Fruit fly (Drosophila melanogaster) whole organism, embryonic: ENCODE results near the gene CG34134.

Experiments
- Atf3 ChIP-seq: fragments of 200-800 bp; sonication (Bioruptor generic); optimal IDR thresholded peaks from 3 replicates; lab custom pipeline; 2016; ENCODE audit warnings: missing biosample characterization, missing genetic modification characterization
- B-H2 ChIP-seq: fragments of 200-800 bp; sonication (Bioruptor generic); optimal IDR thresholded peaks from 2 replicates; lab custom pipeline; 2018; ENCODE audit warnings: missing biosample characterization, mild to moderate bottlenecking, missing genetic modification characterization
- CG11723 ChIP-seq: fragments of 200-800 bp; sonication (Bioruptor generic); optimal IDR thresholded peaks from 2 replicates; lab custom pipeline; 2017; ENCODE audit warnings: missing biosample characterization, mild to moderate bottlenecking, missing genetic modification characterization
- CG12236 ChIP-seq: fragments of 200-800 bp; sonication (Bioruptor generic); optimal IDR thresholded peaks from 2 replicates; lab custom pipeline; 2016; ENCODE audit warnings: missing biosample characterization, missing genetic modification characterization
- CG1233 ChIP-seq: fragments of 200-800 bp; sonication (Bioruptor generic); optimal IDR thresholded peaks from 4 replicates; lab custom pipeline; 2018; ENCODE audit warnings: missing biosample characterization, mild to moderate bottlenecking, missing genetic modification characterization
- CG14710 ChIP-seq: fragments of 200-800 bp; sonication (Bioruptor generic); optimal IDR thresholded peaks from 3 replicates; lab custom pipeline; 2019; ENCODE audit warnings: missing biosample characterization, mild to moderate bottlenecking, missing genetic modification characterization, moderate library complexity
- CG15479 ChIP-seq: fragments of 200-800 bp; sonication (Bioruptor generic); optimal IDR thresholded peaks from 3 replicates; lab custom pipeline; 2019; ENCODE audit warnings: missing biosample characterization, mild to moderate bottlenecking, missing genetic modification characterization, moderate library complexity
- CG16863 ChIP-seq: fragments of 200-800 bp; sonication (Bioruptor generic); optimal IDR thresholded peaks from 3 replicates; lab custom pipeline; 2016; ENCODE audit warnings: missing biosample characterization, missing genetic modification characterization
- CG18011 ChIP-seq: fragments of 200-800 bp; sonication (Bioruptor generic); optimal IDR thresholded peaks from 2 replicates; lab custom pipeline; 2017; ENCODE audit warnings: missing biosample characterization, missing genetic modification characterization, mild to moderate bottlenecking, moderate library complexity, missing genotype
- CG18764 ChIP-seq: fragments of 200-800 bp; sonication (Bioruptor generic); optimal IDR thresholded peaks from 3 replicates; lab custom pipeline; 2016; ENCODE audit warnings: missing biosample characterization, missing genetic modification characterization
- CG2678 ChIP-seq: fragments of 200-800 bp; sonication (Bioruptor generic); optimal IDR thresholded peaks from 3 replicates; lab custom pipeline; 2019; ENCODE audit warnings: missing biosample characterization, mild to moderate bottlenecking, missing genetic modification characterization, moderate library complexity
- CG2712 ChIP-seq: fragments of 200-800 bp; optimal IDR thresholded peaks from 3 replicates; lab custom pipeline; 2019; ENCODE audit warnings: missing biosample characterization, mild to moderate bottlenecking, missing genetic modification characterization, moderate library complexity
- CG31441 ChIP-seq: fragments of 200-800 bp; sonication (Bioruptor generic); IDR thresholded peaks from 2 replicates; pipeline ENCODE4 v1.3.6; 2022; ENCODE audit warnings: missing biosample characterization, missing genetic modification characterization
- CG33213 ChIP-seq: fragments of 200-800 bp; sonication (Bioruptor generic); optimal IDR thresholded peaks from 3 replicates; lab custom pipeline; 2016; ENCODE audit warnings: missing biosample characterization, missing genetic modification characterization
- CG3407 ChIP-seq: fragments of 200-800 bp; sonication (Bioruptor generic); optimal IDR thresholded peaks from 2 replicates; lab custom pipeline; 2018; ENCODE audit warnings: missing biosample characterization, mild to moderate bottlenecking, missing genetic modification characterization
- CG43689 ChIP-seq: fragments of 200-800 bp; sonication (Bioruptor generic); IDR thresholded peaks from 2 replicates; pipeline ENCODE4 v1.3.6; 2022; ENCODE audit warnings: missing biosample characterization, missing genetic modification characterization
- CG5180 ChIP-seq: fragments of 200-800 bp; sonication (Bioruptor generic); optimal IDR thresholded peaks from 3 replicates; lab custom pipeline; 2017; ENCODE audit warnings: missing biosample characterization, missing genetic modification characterization, mild to moderate bottlenecking, moderate library complexity, missing genetic modification reagents
- D19B ChIP-seq: fragments of 200-800 bp; sonication (Bioruptor generic); optimal IDR thresholded peaks from 2 replicates; lab custom pipeline; 2017; ENCODE audit warnings: missing biosample characterization, mild to moderate bottlenecking, missing genetic modification characterization
- Dek ChIP-seq: fragments of 200-800 bp; sonication (Bioruptor generic); optimal IDR thresholded peaks from 3 replicates; lab custom pipeline; 2019; ENCODE audit warnings: missing biosample characterization, mild to moderate bottlenecking, missing genetic modification characterization, moderate library complexity
- Dll ChIP-seq: fragments of 200-800 bp; sonication (Bioruptor generic); IDR thresholded peaks from 4 replicates; pipeline ENCODE4 v1.3.6; 2022; ENCODE audit warnings: missing biosample characterization, missing genetic modification characterization; ENCODE audit not compliant: partially characterized antibody
- Ets65A ChIP-seq: fragments of 200-800 bp; sonication (Bioruptor generic); peaks from one replicate; lab custom pipeline; 2016; ENCODE audit warnings: missing biosample characterization, missing genetic modification characterization
- Ets97D ChIP-seq: fragments of 200-800 bp; sonication (Bioruptor generic); optimal IDR thresholded peaks from 3 replicates; lab custom pipeline; 2016; ENCODE audit warnings: missing biosample characterization, missing genetic modification characterization
- HLH4C ChIP-seq: fragments of 200-800 bp; sonication (Bioruptor generic); IDR thresholded peaks from 3 replicates; pipeline ENCODE4 v1.3.6; 2022; ENCODE audit warnings: missing biosample characterization, missing genetic modification characterization; ENCODE audit not compliant: partially characterized antibody
- HmgD ChIP-seq: fragments of 200-800 bp; sonication (Bioruptor generic); optimal IDR thresholded peaks from 3 replicates; lab custom pipeline; 2016; ENCODE audit warnings: missing biosample characterization, missing genetic modification characterization
- MESR4 ChIP-seq: fragments of 200-800 bp; sonication (Bioruptor generic); optimal IDR thresholded peaks from 2 replicates; lab custom pipeline; 2018; ENCODE audit warnings: missing biosample characterization, mild to moderate bottlenecking, missing genetic modification characterization, moderate library complexity
- Sry-δ ChIP-seq: fragments of 200-800 bp; sonication (Bioruptor generic); optimal IDR thresholded peaks from 2 replicates; lab custom pipeline; 2016; ENCODE audit warnings: missing biosample characterization, missing genetic modification characterization
- TFAM ChIP-seq: fragments of 200-800 bp; sonication (Bioruptor generic); optimal IDR thresholded peaks from 2 replicates; lab custom pipeline; 2017; ENCODE audit warnings: missing biosample characterization, missing genetic modification characterization, inconsistent platforms
- ato ChIP-seq: fragments of 200-800 bp; sonication (Bioruptor generic); IDR thresholded peaks from 2 replicates; pipeline ENCODE4 v1.3.6; 2022; ENCODE audit warnings: missing biosample characterization, missing genetic modification characterization; ENCODE audit not compliant: partially characterized antibody
- bcd ChIP-seq: fragments of 200-800 bp; sonication (Bioruptor generic); optimal IDR thresholded peaks from 2 replicates; lab custom pipeline; 2017; ENCODE audit warnings: missing biosample characterization, mild to moderate bottlenecking, missing genetic modification characterization
- br ChIP-seq: fragments of >200 bp; optimal IDR thresholded peaks from 2 replicates; lab custom pipeline; 2017
- chm ChIP-seq: fragments of 200-800 bp; sonication (Bioruptor generic); IDR thresholded peaks from 2 replicates; pipeline ENCODE4 v1.3.6; 2022; ENCODE audit warnings: missing biosample characterization, missing genetic modification characterization
- disco-r ChIP-seq: fragments of 200-800 bp; sonication (Bioruptor generic); optimal IDR thresholded peaks from 2 replicates; lab custom pipeline; 2016; ENCODE audit warnings: missing biosample characterization, missing genetic modification characterization
- dm ChIP-seq: fragments of 200-800 bp; sonication (Bioruptor generic); optimal IDR thresholded peaks from 3 replicates; lab custom pipeline; 2016; ENCODE audit warnings: missing biosample characterization, missing genetic modification characterization
- dysf ChIP-seq: fragments of 200-800 bp; sonication (Bioruptor generic); IDR thresholded peaks from 3 replicates; pipeline ENCODE4 v1.3.6; 2022; ENCODE audit warnings: missing biosample characterization, missing genetic modification characterization
- gem ChIP-seq: fragments of 200-800 bp; sonication (Bioruptor generic); optimal IDR thresholded peaks from 2 replicates; lab custom pipeline; 2019; ENCODE audit warnings: missing biosample characterization, mild to moderate bottlenecking, missing genetic modification characterization, moderate library complexity
- hth ChIP-seq: fragments of >200 bp; optimal IDR thresholded peaks from 2 replicates; lab custom pipeline; 2017; ENCODE audit warnings: inconsistent platforms
- jigr1 ChIP-seq: fragments of 200-800 bp; sonication (Bioruptor generic); IDR thresholded peaks from 3 replicates; pipeline ENCODE4 v1.3.6; 2022; ENCODE audit warnings: missing biosample characterization, missing genetic modification characterization
- ken ChIP-seq: fragments of 200-800 bp; sonication (Bioruptor generic); IDR thresholded peaks from 3 replicates; pipeline ENCODE4 v1.3.6; 2022; ENCODE audit warnings: missing biosample characterization, missing genetic modification characterization
- lmd ChIP-seq: fragments of 200-800 bp; sonication (Bioruptor generic); IDR thresholded peaks from 2 replicates; pipeline ENCODE4 v1.3.6; 2022; ENCODE audit warnings: missing biosample characterization, missing genetic modification characterization
- maf-S ChIP-seq: fragments of 200-800 bp; sonication (Bioruptor generic); optimal IDR thresholded peaks from 2 replicates; lab custom pipeline; 2016; ENCODE audit warnings: missing biosample characterization, missing genetic modification characterization
- pita ChIP-seq: fragments of 200-800 bp; sonication (Bioruptor generic); optimal IDR thresholded peaks from 2 replicates; lab custom pipeline; 2017; ENCODE audit warnings: missing biosample characterization, mild to moderate bottlenecking, missing genetic modification characterization
- psq ChIP-seq: fragments of 200-800 bp; sonication (Bioruptor generic); optimal IDR thresholded peaks from 2 replicates; lab custom pipeline; 2017; ENCODE audit warnings: missing biosample characterization, missing genetic modification characterization
- ranshi ChIP-seq: fragments of 200-800 bp; sonication (Bioruptor generic); IDR thresholded peaks from 2 replicates; pipeline ENCODE4 v1.3.6; 2022; ENCODE audit warnings: missing biosample characterization, missing genetic modification characterization
- run ChIP-seq: fragments of 200-800 bp; sonication (Bioruptor generic); optimal IDR thresholded peaks from 3 replicates; lab custom pipeline; 2018; ENCODE audit warnings: missing biosample characterization, mild to moderate bottlenecking, missing genetic modification characterization
- sens ChIP-seq: fragments of 200-800 bp; sonication (Bioruptor generic); peaks from one replicate; lab custom pipeline; 2016; ENCODE audit warnings: missing biosample characterization, missing genetic modification characterization
- slou ChIP-seq: fragments of 200-800 bp; sonication (Bioruptor generic); optimal IDR thresholded peaks from 3 replicates; lab custom pipeline; 2016; ENCODE audit warnings: missing biosample characterization, missing genetic modification characterization
- sna ChIP-seq: fragments of 200-800 bp; sonication (Bioruptor generic); IDR thresholded peaks from 2 replicates; pipeline ENCODE4 v1.3.6; 2022; ENCODE audit warnings: missing biosample characterization, missing genetic modification characterization; ENCODE audit not compliant: partially characterized antibody
- usp ChIP-seq: fragments of >200 bp; optimal IDR thresholded peaks from 2 replicates; lab custom pipeline; 2017; ENCODE audit warnings: missing biosample characterization, missing genetic modification characterization
- wor ChIP-seq: fragments of 200-800 bp; sonication (Bioruptor generic); IDR thresholded peaks from 2 replicates; pipeline ENCODE4 v1.3.6; 2022; ENCODE audit warnings: missing biosample characterization, missing genetic modification characterization

The CG34134 gene

DNA sequence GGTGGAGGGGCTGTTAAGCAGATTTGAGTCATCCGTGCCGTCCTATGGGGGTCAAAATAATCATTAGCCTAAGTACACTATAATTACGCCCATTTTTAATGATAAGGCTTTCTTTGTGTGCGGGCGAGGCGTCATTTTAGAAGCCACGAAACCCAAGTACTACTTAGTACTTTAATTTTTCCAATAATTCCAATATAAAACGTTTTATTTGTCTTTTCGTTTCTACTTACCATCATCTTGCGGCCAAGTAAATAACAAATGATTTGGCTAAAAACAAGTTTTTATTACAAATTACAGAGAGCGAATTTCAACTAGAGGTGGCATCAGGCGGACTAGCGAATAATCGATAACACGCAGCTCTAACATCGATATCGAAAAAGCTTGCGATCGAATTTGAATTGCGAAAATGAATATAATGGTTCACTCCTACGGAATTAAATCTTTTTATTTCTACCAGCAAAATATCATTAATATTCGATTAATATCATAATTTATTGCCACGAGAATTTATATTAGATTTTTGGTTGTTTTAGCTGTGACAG is 29.9 kb upstream of the CG34134 start, which contains the start of gene Snx6 (continued):
- TF ChIP-seq Dek (tag; lab: Kevin White, UChicago) (no peak), slou (GFP tag; lab: Kevin White, UChicago) (no peak), usp (GFP tag; lab: Kevin White, UChicago) (no peak), CG15479 (GFP tag; lab: Kevin White, UChicago) (no peak), CG12236 (GFP tag; lab: Kevin White, UChicago) (no peak), CG18764 (GFP tag; lab: Kevin White, UChicago) (no peak), Ets65A (GFP tag; lab: Kevin White, UChicago) (no peak), CG11723 (GFP tag; lab: Kevin White, UChicago) (no peak), lmd (GFP tag; lab: Robert Waterston, UW) (no peak), Dll (GFP tag; lab: Robert Waterston, UW) (peak; percentile 85), hth (no peak), B-H2 (GFP tag; lab: Kevin White, UChicago) (no peak), CG2712 (tag; lab: Kevin White, UChicago) (no peak), Sry-δ (peak; percentile 87), dysf (GFP tag; lab: Robert Waterston, UW) (no peak), run (no peak), CG3407 (GFP tag; lab: Kevin White, UChicago) (no peak), MESR4 (GFP tag; lab: Kevin White, UChicago) (peak; percentile 50), wor (GFP tag; lab: Robert Waterston, UW) (no peak), disco-r (GFP tag; lab: Kevin White, UChicago) (no peak), bcd (GFP tag; lab: Kevin White, UChicago) (no peak), CG14710 (tag; lab: Kevin White, UChicago) (peak; percentile 12), CG5180 (GFP tag; lab: Kevin White, UChicago) (no peak), Ets97D (GFP tag; lab: Kevin White, UChicago) (no peak)

DNA sequence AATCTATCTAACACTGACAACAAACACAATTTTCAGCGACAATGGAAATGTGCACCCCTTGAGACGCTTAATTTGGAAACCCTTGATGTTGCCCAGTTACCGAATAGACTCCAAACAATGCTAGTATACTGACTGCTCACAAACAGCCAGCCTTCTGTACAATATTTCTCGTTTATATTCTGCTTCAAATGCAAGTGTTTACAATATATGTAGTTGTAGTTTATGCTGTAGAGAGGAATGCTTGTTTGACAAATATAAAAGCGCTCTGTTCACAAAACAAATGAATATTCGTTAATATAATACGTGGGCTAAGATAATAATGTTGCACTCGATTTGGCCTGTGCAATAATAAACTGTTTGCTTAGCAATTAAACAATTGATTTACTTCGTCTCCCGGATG is 27.3 kb upstream of the CG34134 start, which contains the start of gene CG8292:
Gene CG8292 (minus strand): TSS at position 101 of the 400 bp plus-strand sequence.
- TF ChIP-seq maf-S (GFP tag; lab: Kevin White, UChicago) (no peak), sna (GFP tag; lab: Robert Waterston, UW) (no peak), CG1233 (GFP tag; lab: Kevin White, UChicago) (no peak), CG16863 (GFP tag; lab: Kevin White, UChicago) (no peak), CG31441 (GFP tag; lab: Robert Waterston, UW) (no peak), pita (GFP tag; lab: Kevin White, UChicago) (no peak), sens (no peak), dm (GFP tag; lab: Kevin White, UChicago) (no peak), CG2678 (tag; lab: Kevin White, UChicago) (no peak), psq (GFP tag; lab: Kevin White, UChicago) (no peak), gem (tag; lab: Kevin White, UChicago) (no peak), br (no peak), CG43689 (GFP tag; lab: Robert Waterston, UW) (no peak)

DNA sequence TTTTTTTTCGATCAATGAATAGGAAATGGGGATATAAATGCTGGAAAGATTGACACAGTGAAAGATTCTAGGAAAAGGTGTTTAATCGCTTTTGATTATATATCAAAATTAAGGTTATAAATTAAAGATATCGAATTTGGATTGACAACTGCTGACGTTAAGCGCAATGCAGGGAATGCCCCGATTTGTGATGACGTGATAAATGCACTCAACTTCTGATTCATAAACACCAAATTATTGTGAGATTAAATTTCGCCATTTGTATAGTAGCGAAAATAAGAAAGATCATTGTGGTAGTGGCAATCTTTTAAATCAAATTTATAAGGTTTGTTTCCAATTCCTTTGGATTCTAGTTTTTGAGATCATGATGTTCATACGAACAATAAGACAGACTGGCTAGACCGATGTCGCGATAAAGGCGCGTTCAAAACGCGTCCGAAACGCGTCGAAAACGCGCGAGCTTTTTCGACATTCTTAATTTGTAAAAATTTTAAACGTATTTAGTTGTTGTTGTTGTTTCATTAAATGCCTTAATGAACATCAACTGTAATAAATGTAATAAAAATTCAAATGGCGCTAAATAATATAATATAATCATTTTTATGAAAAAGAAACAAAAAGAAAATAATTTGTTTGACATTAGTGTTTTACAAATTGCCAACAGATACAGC is 24.8 kb upstream of the CG34134 start, which contains the start of gene CG8349:
Gene CG8349 (plus strand): TSS at position 657 of the 671 bp plus-strand sequence.
- TF ChIP-seq ken (no peak), chm (GFP tag; lab: Robert Waterston, UW) (no peak), D19B (GFP tag; lab: Kevin White, UChicago) (no peak), jigr1 (GFP tag; lab: Robert Waterston, UW) (no peak), ranshi (GFP tag; lab: Robert Waterston, UW) (no peak), HLH4C (GFP tag; lab: Robert Waterston, UW) (no peak), CG18011 (GFP tag; lab: Kevin White, UChicago) (no peak), HmgD (GFP tag; lab: Kevin White, UChicago) (no peak), ato (GFP tag; lab: Robert Waterston, UW) (no peak), TFAM (GFP tag; lab: Kevin White, UChicago) (no peak), sens (peak; percentile 8), Atf3 (no peak), CG33213 (no peak), CG5180 (GFP tag; lab: Kevin White, UChicago) (no peak)
